Fruit fly (Drosophila melanogaster): ENCODE data around the gene Socs16D.

- TF ChIP-seq Dfd (GFP tag; optimal IDR thresholded peaks at IDR 0.05) (no peak), CrebA (GFP tag; optimal IDR thresholded peaks at IDR 0.05; ENCODE audit: borderline replicate concordance) (no peak), usp (GFP tag; optimal IDR thresholded peaks at IDR 0.05) (no peak), Hr78 (GFP tag; optimal IDR thresholded peaks at IDR 0.05) (no peak)
Observed at dm6 chrX:17834754-17835153, 7.4 kb upstream of the Socs16D start.
